Worm (Caenorhabditis elegans) whole organism, midembryonic: ENCODE results near the gene F46C3.7.
A peak's percentile ranks its signal among the peaks of the same experiment; 100 is the strongest.

Experiments
- T22C8.4 ChIP-seq: fragments of 200-800 bp; sonication (Bioruptor generic); IDR thresholded peaks from 2 replicates; pipeline ENCODE4 v1.3.6; 2022; ENCODE audit warnings: missing genetic modification characterization, missing compliant biosample characterization
- cog-1 ChIP-seq: sonication (generic microtip); optimal IDR thresholded peaks from 2 replicates; lab custom pipeline; 2016; ENCODE audit warnings: missing genetic modification characterization, missing compliant biosample characterization
- flt-1 ChIP-seq: fragments of 200-800 bp; sonication (Bioruptor generic); IDR thresholded peaks from 2 replicates; pipeline ENCODE4 v1.3.6; 2022; ENCODE audit warnings: missing genetic modification characterization, missing compliant biosample characterization
- klf-2 ChIP-seq: fragments of 200-800 bp; sonication (Bioruptor generic); conservative IDR thresholded peaks from 2 replicates; pipeline ENCODE4 v1.3.6; 2022; ENCODE audit warnings: missing genetic modification reagents, missing genetic modification characterization, missing compliant biosample characterization
- med-1 ChIP-seq: sonication (generic microtip); optimal IDR thresholded peaks from 2 replicates; lab custom pipeline; 2017; ENCODE audit warnings: missing genetic modification characterization, mild to moderate bottlenecking, missing compliant biosample characterization, antibody characterized with exemption, missing genetic modification reagents; ENCODE audit not compliant: insufficient read depth
- ref-1 ChIP-seq: fragments of 200-800 bp; sonication (Bioruptor generic); conservative IDR thresholded peaks from 2 replicates; pipeline ENCODE4 v1.3.6; 2022; ENCODE audit warnings: missing genetic modification reagents, missing genetic modification characterization, missing compliant biosample characterization
- tab-1 ChIP-seq: fragments of 200-800 bp; sonication (Bioruptor generic); IDR thresholded peaks from 2 replicates; pipeline ENCODE4 v1.3.6; 2022; ENCODE audit warnings: missing genetic modification characterization, missing compliant biosample characterization
- ztf-23 ChIP-seq: fragments of 200-800 bp; sonication (Bioruptor generic); IDR thresholded peaks from 2 replicates; pipeline ENCODE4 v1.3.6; 2022; ENCODE audit warnings: missing genetic modification reagents, missing genetic modification characterization, missing compliant biosample characterization
- ztf-29 ChIP-seq: fragments of 200-800 bp; sonication (Bioruptor generic); IDR thresholded peaks from 2 replicates; pipeline ENCODE4 v1.3.6; 2022; ENCODE audit warnings: missing genetic modification reagents, missing genetic modification characterization, missing compliant biosample characterization

The F46C3.7 gene

DNA sequence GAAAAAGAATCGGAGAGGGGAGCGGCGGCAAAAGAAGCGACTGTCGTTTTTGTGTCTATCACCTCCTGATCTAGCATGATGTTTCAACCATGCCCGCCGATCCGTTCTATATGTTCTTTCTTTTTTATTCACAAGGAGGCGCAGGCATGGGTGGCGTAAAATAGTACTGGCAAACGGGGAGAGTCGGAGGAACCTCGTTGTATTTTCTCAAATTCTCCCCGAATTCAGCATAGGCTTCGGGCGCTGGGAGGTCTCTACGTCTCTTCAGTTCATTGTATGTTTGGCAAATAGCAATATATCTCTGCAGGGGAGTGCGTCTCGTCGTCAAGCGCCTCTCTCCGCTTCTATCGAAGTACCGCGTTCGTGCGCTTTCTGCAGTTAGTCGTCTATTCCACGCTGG lies 25.4 kb downstream of the F46C3.7 start, which contains the start of gene lin-14:
lin-14 (plus strand) TSS at position 346 of the 400 bp plus-strand sequence.
- TF ChIP-seq ztf-29 (GFP tag; lab: Robert Waterston, UW): no peak
- no peak for TF ChIP-seq flt-1 (GFP tag; lab: Robert Waterston, UW)
- TF ChIP-seq tab-1: no peak
- no peak for TF ChIP-seq T22C8.4 (GFP tag; lab: Robert Waterston, UW)
- no peak for TF ChIP-seq ref-1 (GFP tag; lab: Robert Waterston, UW)
- TF ChIP-seq cog-1 (tag; lab: Kevin White, UChicago): no peak
- TF ChIP-seq ztf-23 (GFP tag; lab: Robert Waterston, UW): no peak
- no peak for TF ChIP-seq klf-2

DNA sequence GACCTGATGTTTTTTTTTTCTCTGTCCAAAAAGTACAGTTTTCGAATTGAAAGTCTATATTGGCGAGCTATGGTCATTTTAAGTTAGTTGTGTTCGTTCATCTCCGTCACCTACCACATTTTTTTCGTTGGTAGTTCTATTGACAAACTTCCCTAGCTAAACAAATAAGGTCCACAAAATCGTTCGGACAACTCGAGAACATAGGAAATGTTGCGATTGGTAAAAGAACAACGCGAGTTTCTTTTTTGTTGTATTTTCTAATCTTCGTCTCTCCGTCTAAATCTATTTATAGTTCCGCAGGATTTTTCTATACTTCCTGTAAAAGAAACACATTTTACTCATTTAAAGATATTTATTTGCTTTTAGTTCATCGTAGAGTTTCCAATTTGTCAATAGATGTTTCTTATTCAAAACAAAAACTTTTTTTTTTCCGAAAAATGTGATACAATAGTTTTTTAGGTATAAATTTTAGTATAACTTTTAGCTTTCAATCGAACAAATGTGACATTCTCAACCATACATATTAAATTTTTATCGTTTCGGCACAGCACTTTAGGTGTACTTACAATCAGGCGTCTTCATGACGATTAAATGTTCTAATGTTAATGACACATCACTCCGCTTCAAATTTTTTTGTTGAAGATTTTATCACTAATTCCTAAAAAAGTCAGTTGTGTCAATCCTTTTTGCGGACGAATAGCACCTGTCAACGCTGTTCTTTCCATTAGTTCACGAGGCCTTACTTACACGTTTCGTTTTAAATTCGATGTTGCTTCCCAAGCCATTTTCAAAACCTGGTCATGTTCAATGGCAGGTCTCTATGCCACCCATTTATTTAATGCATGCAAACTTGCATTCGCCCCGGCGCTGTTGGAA lies 26.8 kb downstream of the F46C3.7 start:
- no peak for TF ChIP-seq ztf-23 (GFP tag; lab: Robert Waterston, UW)
- no peak for TF ChIP-seq tab-1
- TF ChIP-seq T22C8.4 (GFP tag; lab: Robert Waterston, UW): no peak

ce11 chrX:11467320-11467732 lies 27.5 kb downstream of the F46C3.7 start:
- TF ChIP-seq cog-1 (tag; lab: Kevin White, UChicago) (peak; percentile 53), klf-2 (no peak)

DNA sequence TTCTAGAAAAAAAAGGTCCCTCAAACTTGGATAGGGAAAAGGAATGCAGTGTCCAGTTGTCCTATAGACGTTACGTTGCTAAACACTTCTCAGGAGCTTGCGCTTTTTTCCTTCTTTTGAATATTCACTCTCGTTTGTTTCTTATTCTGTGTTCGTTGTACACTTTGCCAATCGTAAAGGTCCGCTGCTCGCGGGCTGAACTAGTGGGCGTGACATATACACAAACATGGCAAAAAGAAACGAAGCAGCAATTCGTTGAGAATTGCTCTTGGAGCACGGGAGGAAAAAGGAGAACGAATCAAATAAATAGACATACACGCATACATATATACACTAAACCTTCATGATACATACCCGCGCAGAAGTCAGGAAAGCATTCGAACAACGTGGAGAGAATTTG lies 29.0 kb downstream of the F46C3.7 start:
- no peak for TF ChIP-seq klf-2
- TF ChIP-seq T22C8.4 (GFP tag; lab: Robert Waterston, UW): no peak
- no peak for TF ChIP-seq ztf-23 (GFP tag; lab: Robert Waterston, UW)
- no peak for TF ChIP-seq tab-1
- TF ChIP-seq flt-1 (GFP tag; lab: Robert Waterston, UW): no peak
- no peak for TF ChIP-seq ref-1 (GFP tag; lab: Robert Waterston, UW)

DNA sequence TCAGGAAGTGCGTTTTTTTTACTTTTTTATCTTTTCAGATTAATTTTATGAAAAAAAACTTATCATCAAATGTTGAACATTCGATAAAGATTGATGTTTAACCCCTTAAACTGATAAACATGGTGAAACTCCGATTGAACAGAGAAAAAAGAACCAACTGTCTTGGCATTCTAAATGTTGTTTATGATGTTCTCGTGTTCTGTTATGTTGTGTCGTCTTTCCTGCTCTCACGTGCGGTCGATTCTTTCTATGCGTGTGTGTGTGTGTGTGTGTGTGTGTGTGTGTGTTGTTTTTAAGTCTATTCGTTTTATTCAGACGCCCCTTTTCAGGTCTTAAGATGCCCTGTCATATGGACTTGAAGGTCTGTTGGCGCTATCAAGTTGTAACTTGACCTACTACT lies 29.8 kb downstream of the F46C3.7 start:
- TF ChIP-seq tab-1 (no peak), ztf-29 (GFP tag; lab: Robert Waterston, UW) (no peak), flt-1 (GFP tag; lab: Robert Waterston, UW) (no peak), T22C8.4 (GFP tag; lab: Robert Waterston, UW) (no peak), med-1 (GFP tag; lab: Kevin White, UChicago) (no peak), cog-1 (tag; lab: Kevin White, UChicago) (no peak), ztf-23 (GFP tag; lab: Robert Waterston, UW) (no peak), ref-1 (GFP tag; lab: Robert Waterston, UW) (no peak), klf-2 (no peak)

DNA sequence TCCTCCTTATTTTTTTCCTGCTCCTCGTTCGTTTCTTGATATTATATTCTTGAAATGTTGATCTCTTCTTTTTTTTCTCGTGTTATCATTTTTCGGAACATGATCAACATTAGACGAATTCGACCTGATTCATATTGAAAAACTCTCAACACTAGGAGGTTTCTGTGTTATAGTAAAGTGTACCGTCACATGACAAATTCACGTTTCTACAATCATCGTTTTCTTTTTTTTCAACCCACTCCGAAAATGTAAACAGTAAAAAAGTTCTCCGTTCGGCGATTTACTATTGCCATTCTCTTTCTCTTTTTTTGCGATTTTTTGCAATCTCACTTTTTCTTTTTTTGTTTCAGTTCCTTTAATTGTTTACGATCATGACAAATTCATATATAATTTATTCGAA lies 31.6 kb downstream of the F46C3.7 start:
- no peak for TF ChIP-seq tab-1
- TF ChIP-seq T22C8.4 (GFP tag; lab: Robert Waterston, UW): no peak
- no peak for TF ChIP-seq med-1 (GFP tag; lab: Kevin White, UChicago)
- TF ChIP-seq flt-1 (GFP tag; lab: Robert Waterston, UW): no peak
- no peak for TF ChIP-seq cog-1 (tag; lab: Kevin White, UChicago)
- no peak for TF ChIP-seq ref-1 (GFP tag; lab: Robert Waterston, UW)
- TF ChIP-seq klf-2: no peak
- no peak for TF ChIP-seq ztf-29 (GFP tag; lab: Robert Waterston, UW)
- TF ChIP-seq ztf-23 (GFP tag; lab: Robert Waterston, UW): no peak

DNA sequence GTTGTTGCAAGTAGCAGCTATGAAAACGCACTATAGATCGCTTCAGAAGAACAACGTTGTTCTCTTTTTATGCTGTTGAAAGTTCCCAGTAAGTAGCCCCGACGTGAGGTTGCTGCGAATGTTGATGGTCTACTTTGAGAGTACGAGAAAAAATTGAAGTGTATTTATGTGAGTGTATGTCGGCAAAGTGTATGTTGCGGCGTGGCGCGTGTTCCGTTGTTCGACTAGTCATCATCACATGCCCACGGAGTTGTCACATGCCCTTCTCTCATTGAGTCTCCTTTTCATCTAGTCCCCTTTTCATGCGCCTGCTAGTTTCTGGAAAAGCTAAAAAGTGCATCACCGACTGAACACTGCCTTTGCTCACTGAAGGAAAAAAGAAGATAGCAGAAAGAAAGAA lies 32.1 kb downstream of the F46C3.7 start:
- TF ChIP-seq ztf-29 (GFP tag; lab: Robert Waterston, UW): no peak
- no peak for TF ChIP-seq flt-1 (GFP tag; lab: Robert Waterston, UW)
- no peak for TF ChIP-seq med-1 (GFP tag; lab: Kevin White, UChicago)
- no peak for TF ChIP-seq ref-1 (GFP tag; lab: Robert Waterston, UW)
- TF ChIP-seq ztf-23 (GFP tag; lab: Robert Waterston, UW): no peak
- no peak for TF ChIP-seq cog-1 (tag; lab: Kevin White, UChicago)
- no peak for TF ChIP-seq tab-1
- no peak for TF ChIP-seq klf-2
- no peak for TF ChIP-seq T22C8.4 (GFP tag; lab: Robert Waterston, UW)

DNA sequence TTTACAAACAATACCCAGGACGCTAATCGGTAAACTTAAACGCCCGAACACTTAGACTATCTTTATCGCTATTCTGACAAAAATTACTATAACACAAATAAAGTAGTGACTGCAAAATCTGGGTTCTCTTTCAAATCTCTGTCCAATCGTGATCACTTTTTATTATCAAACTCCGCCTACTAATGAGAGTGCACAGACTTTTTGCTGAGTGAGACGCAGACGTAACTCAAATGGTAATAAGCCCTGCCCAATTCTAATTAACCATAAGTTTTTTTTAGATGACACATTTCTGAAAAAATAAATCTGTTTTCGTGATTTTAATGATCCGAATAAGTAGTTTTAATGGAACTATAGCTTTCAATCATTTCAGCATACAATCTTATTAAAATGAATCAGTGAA lies 32.6 kb downstream of the F46C3.7 start:
- TF ChIP-seq ztf-29 (GFP tag; lab: Robert Waterston, UW): no peak
- TF ChIP-seq med-1 (GFP tag; lab: Kevin White, UChicago): no peak
- TF ChIP-seq ref-1 (GFP tag; lab: Robert Waterston, UW): no peak
- no peak for TF ChIP-seq ztf-23 (GFP tag; lab: Robert Waterston, UW)
- no peak for TF ChIP-seq tab-1
- TF ChIP-seq T22C8.4 (GFP tag; lab: Robert Waterston, UW): no peak

DNA sequence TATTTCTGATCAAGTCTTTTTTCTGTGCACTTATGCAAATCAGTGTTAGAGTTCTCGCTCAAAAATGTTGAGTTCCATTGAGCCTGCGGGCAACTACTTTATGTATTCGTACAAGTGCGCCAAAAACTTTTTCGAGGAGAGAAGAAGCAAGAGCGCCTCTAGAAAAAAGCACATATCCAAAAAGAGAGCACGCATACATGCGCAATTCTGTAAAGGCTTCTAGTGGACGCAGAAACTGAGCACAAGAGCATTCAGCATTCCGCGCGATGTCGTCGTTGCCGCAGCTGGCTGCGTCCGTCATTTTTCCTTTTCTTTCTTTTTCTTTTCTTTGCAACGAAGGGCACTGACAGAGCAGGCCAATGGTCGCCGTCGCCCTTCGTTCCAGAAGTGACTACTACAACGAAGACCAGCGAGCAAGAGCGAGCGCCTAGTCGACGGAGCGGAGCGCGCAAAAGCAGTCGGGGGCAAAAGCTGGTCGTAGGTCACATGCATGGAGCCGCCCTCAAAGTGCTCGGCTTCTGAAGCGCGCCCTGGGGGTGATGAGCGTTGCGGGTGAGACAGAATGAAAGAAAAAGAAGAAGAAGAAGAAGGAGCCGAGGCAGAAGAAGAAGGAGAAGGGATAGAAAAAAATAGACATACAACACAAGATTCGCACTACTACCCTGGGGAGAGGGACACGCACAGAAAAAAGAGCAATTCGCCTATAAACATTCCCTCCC lies 33.3 kb downstream of the F46C3.7 start:
- no peak for TF ChIP-seq ztf-29 (GFP tag; lab: Robert Waterston, UW)
- TF ChIP-seq ztf-23 (GFP tag; lab: Robert Waterston, UW): 0 out of 2 replicates have a peak, but pooled peaks have one; percentile 8

DNA sequence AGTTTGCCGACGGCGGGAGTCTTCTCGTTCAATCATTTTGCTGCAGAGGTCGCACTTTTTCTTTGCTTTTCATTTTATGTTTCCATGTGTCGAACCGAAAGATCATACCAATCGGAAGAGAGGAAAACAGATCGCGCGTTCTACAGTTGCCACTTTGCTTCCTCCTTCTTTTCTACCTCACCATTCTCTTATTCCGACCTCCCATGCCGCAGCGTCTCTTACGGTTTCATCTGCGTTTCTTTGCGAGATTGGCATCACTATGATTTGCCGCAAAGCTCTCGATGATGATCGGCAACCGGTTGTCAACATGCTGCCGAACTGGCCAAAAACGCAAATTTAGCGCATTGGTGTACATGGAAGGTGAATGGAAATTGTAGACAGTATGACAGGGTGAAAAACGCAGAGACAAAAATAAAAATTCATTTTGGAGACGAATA lies 34.3 kb downstream of the F46C3.7 start:
- TF ChIP-seq T22C8.4 (GFP tag; lab: Robert Waterston, UW): no peak
- no peak for TF ChIP-seq med-1 (GFP tag; lab: Kevin White, UChicago)
- no peak for TF ChIP-seq flt-1 (GFP tag; lab: Robert Waterston, UW)
- TF ChIP-seq ztf-23 (GFP tag; lab: Robert Waterston, UW): no peak
- no peak for TF ChIP-seq ztf-29 (GFP tag; lab: Robert Waterston, UW)
- TF ChIP-seq tab-1: no peak
- TF ChIP-seq klf-2: no peak
- no peak for TF ChIP-seq cog-1 (tag; lab: Kevin White, UChicago)
- no peak for TF ChIP-seq ref-1 (GFP tag; lab: Robert Waterston, UW)
